Fruit fly (Drosophila melanogaster) whole organism, wandering third instar larva: ENCODE data around the gene mad2.
A peak's percentile ranks its signal among the peaks of the same experiment; 100 is the strongest.

Experiments used
- Abd-B ChIP-seq: fragments of >200 bp; optimal IDR thresholded peaks from 2 replicates; lab custom pipeline; 2017; ENCODE audit warnings: missing biosample characterization, missing genetic modification characterization
- CG32264 ChIP-seq: fragments of 200-800 bp; sonication (Bioruptor generic); optimal IDR thresholded peaks from 2 replicates; lab custom pipeline; 2016; ENCODE audit warnings: missing biosample characterization, missing genetic modification characterization
- CG9705 ChIP-seq: fragments of 200-800 bp; sonication (Bioruptor generic); optimal IDR thresholded peaks from 2 replicates; lab custom pipeline; 2018; ENCODE audit warnings: missing biosample characterization, mild to moderate bottlenecking, missing genetic modification characterization
- CrebA ChIP-seq: fragments of 200-800 bp; sonication (Bioruptor generic); optimal IDR thresholded peaks from 2 replicates; lab custom pipeline; 2016; ENCODE audit warnings: missing biosample characterization, mild to moderate bottlenecking, missing genetic modification characterization, borderline replicate concordance
- Dfd ChIP-seq: fragments of >200 bp; optimal IDR thresholded peaks from 2 replicates; lab custom pipeline; 2017; ENCODE audit warnings: missing biosample characterization, missing genetic modification characterization
- Dif ChIP-seq: fragments of 200-275, 200-300 bp; sonication (Bioruptor generic); optimal IDR thresholded peaks from 2 replicates; lab custom pipeline; 2018; ENCODE audit warnings: missing biosample characterization, missing genetic modification characterization; ENCODE audit not compliant: partially characterized antibody
- GATAd ChIP-seq: sonication (Bioruptor generic); optimal IDR thresholded peaks from 2 replicates; lab custom pipeline; 2016; ENCODE audit warnings: missing biosample characterization, missing genetic modification characterization
- HLH106 ChIP-seq: fragments of 200-800 bp; optimal IDR thresholded peaks from 3 replicates; lab custom pipeline; 2019; ENCODE audit warnings: missing biosample characterization, mild to moderate bottlenecking, missing genetic modification characterization, moderate library complexity
- Hnf4 ChIP-seq: fragments of 200-800 bp; sonication (Bioruptor generic); optimal IDR thresholded peaks from 2 replicates; lab custom pipeline; 2016; ENCODE audit warnings: missing biosample characterization, mild to moderate bottlenecking, missing genetic modification characterization
- Hr78 ChIP-seq: fragments of >200 bp; optimal IDR thresholded peaks from 2 replicates; lab custom pipeline; 2017; ENCODE audit warnings: missing biosample characterization, missing genetic modification characterization
- Hr83 ChIP-seq: fragments of 200-300 bp; sonication (Bioruptor generic); optimal IDR thresholded peaks from 2 replicates; lab custom pipeline; 2016; ENCODE audit warnings: missing biosample characterization, mild to moderate bottlenecking, missing genetic modification characterization, moderate library complexity; ENCODE audit not compliant: poor library complexity, severe bottlenecking
- Jra ChIP-seq: sonication (Bioruptor generic); optimal IDR thresholded peaks from 2 replicates; lab custom pipeline; 2016; ENCODE audit warnings: missing biosample characterization, missing genetic modification characterization
- Mio ChIP-seq: sonication (Bioruptor generic); optimal IDR thresholded peaks from 2 replicates; lab custom pipeline; 2016; ENCODE audit warnings: missing biosample characterization, missing genetic modification characterization
- Myc ChIP-seq: fragments of >200 bp; optimal IDR thresholded peaks from 2 replicates; lab custom pipeline; 2017
- N ChIP-seq: fragments of >200 bp; optimal IDR thresholded peaks from 2 replicates; lab custom pipeline; 2018; ENCODE audit warnings: missing biosample characterization, missing external identifiers, missing genetic modification characterization
- OdsH ChIP-seq: fragments of 200-800 bp; sonication (Bioruptor generic); optimal IDR thresholded peaks from 2 replicates; lab custom pipeline; 2016; ENCODE audit warnings: missing biosample characterization, mild to moderate bottlenecking, missing genetic modification characterization
- Rel ChIP-seq, 2 experiments: fragments of 200-800 bp; sonication (Bioruptor generic) in 1 of 2; optimal IDR thresholded peaks; 2 replicates in 1 of 2; 3 replicates in 1 of 2; lab custom pipeline; 2016 to 2019; ENCODE audit warnings: mild to moderate bottlenecking in 2 of 2, missing biosample characterization in 2 of 2, missing genetic modification characterization in 2 of 2, moderate library complexity in 1 of 2
- Sp1 ChIP-seq: fragments of 200-800 bp; sonication (Bioruptor generic); optimal IDR thresholded peaks from 3 replicates; lab custom pipeline; 2019; ENCODE audit warnings: missing biosample characterization, mild to moderate bottlenecking, missing genetic modification characterization, moderate library complexity
- Vsx2 ChIP-seq: fragments of 200-300, 225-300 bp; sonication (Bioruptor generic); optimal IDR thresholded peaks from 2 replicates; lab custom pipeline; 2018; ENCODE audit warnings: missing biosample characterization, missing genetic modification characterization; ENCODE audit not compliant: partially characterized antibody
- br ChIP-seq: fragments of 200-800 bp; sonication (Bioruptor generic); optimal IDR thresholded peaks from 2 replicates; lab custom pipeline; 2016; ENCODE audit warnings: missing biosample characterization, missing genetic modification characterization
- brk ChIP-seq: fragments of 200-800 bp; sonication (Bioruptor generic); optimal IDR thresholded peaks from 2 replicates; lab custom pipeline; 2016; ENCODE audit warnings: missing biosample characterization, mild to moderate bottlenecking, missing genetic modification characterization
- dl ChIP-seq, 2 experiments: fragments of 175-275, 200-275 bp in 1 of 2; fragments of 200-275 bp in 1 of 2; sonication (Bioruptor generic); optimal IDR thresholded peaks; lab custom pipeline; 2018; ENCODE audit warnings: mild to moderate bottlenecking in 2 of 2, missing biosample characterization in 2 of 2, missing genetic modification characterization in 2 of 2, moderate library complexity in 2 of 2; ENCODE audit not compliant: partially characterized antibody in 2 of 2, insufficient read depth in 1 of 2
- dmrt93B ChIP-seq: fragments of 200-800 bp; sonication (Bioruptor generic); optimal IDR thresholded peaks from 2 replicates; lab custom pipeline; 2018; ENCODE audit warnings: missing biosample characterization, mild to moderate bottlenecking, missing genetic modification characterization
- dsf ChIP-seq: sonication (Bioruptor generic); optimal IDR thresholded peaks from 2 replicates; lab custom pipeline; 2016; ENCODE audit warnings: missing biosample characterization, missing genetic modification characterization, borderline replicate concordance
- ey ChIP-seq: fragments of 200-800 bp; sonication (Bioruptor generic); optimal IDR thresholded peaks from 2 replicates; lab custom pipeline; 2016; ENCODE audit warnings: missing biosample characterization, missing genetic modification characterization
- foxo ChIP-seq, 2 experiments: fragments of 200-800 bp; sonication (Bioruptor generic); optimal IDR thresholded peaks; 2 replicates in 1 of 2; 3 replicates in 1 of 2; lab custom pipeline; 2016 to 2017; ENCODE audit warnings: missing biosample characterization in 2 of 2, missing genetic modification characterization in 2 of 2
- fru ChIP-seq: fragments of 200-800 bp; sonication (Bioruptor generic); optimal IDR thresholded peaks from 3 replicates; lab custom pipeline; 2016; ENCODE audit warnings: missing biosample characterization, mild to moderate bottlenecking, missing genetic modification characterization
- h ChIP-seq: fragments of 200-800 bp; sonication (Bioruptor generic); optimal IDR thresholded peaks from 3 replicates; lab custom pipeline; 2016; ENCODE audit warnings: missing biosample characterization, mild to moderate bottlenecking, missing genetic modification characterization
- jim ChIP-seq: fragments of 175-275, 200-325 bp; sonication (Bioruptor generic); optimal IDR thresholded peaks from 2 replicates; lab custom pipeline; 2016; ENCODE audit warnings: missing biosample characterization, mild to moderate bottlenecking, missing genetic modification characterization
- lola ChIP-seq: fragments of >200 bp; optimal IDR thresholded peaks from 2 replicates; lab custom pipeline; 2017; ENCODE audit warnings: missing biosample characterization, missing genetic modification characterization
- pan ChIP-seq: fragments of >200 bp; optimal IDR thresholded peaks from 2 replicates; lab custom pipeline; 2017
- psq ChIP-seq: fragments of 200-800 bp; sonication (Bioruptor generic); optimal IDR thresholded peaks from 3 replicates; lab custom pipeline; 2017; ENCODE audit warnings: missing biosample characterization, mild to moderate bottlenecking, missing genetic modification characterization, moderate library complexity
- sage ChIP-seq: fragments of 200-800 bp; sonication (Bioruptor generic); optimal IDR thresholded peaks from 2 replicates; lab custom pipeline; 2016; ENCODE audit warnings: missing biosample characterization, mild to moderate bottlenecking, missing genetic modification characterization
- sv ChIP-seq: fragments of 200-800 bp; sonication (Bioruptor generic); optimal IDR thresholded peaks from 3 replicates; lab custom pipeline; 2016; ENCODE audit warnings: missing biosample characterization, missing genetic modification characterization
- tai ChIP-seq: sonication (Bioruptor generic); optimal IDR thresholded peaks from 2 replicates; lab custom pipeline; 2016; ENCODE audit warnings: missing biosample characterization, missing genetic modification characterization
- usp ChIP-seq: fragments of >200 bp; optimal IDR thresholded peaks from 2 replicates; lab custom pipeline; 2017; ENCODE audit warnings: missing biosample characterization, missing genetic modification characterization
- woc ChIP-seq: sonication (Bioruptor generic); optimal IDR thresholded peaks from 2 replicates; lab custom pipeline; 2016; ENCODE audit warnings: missing biosample characterization, mild to moderate bottlenecking, missing genetic modification characterization

The mad2 gene

dm6 chr3L:5797274-5797673 lies 15.6 kb downstream of the mad2 start:
- TF ChIP-seq HLH106, result no peak
- peak; percentile 15 for TF ChIP-seq Myc (lab: Kevin White, UChicago)

- TF ChIP-seq CG32264 (GFP tag; lab: Kevin White, UChicago) (no peak), Sp1 (GFP tag; lab: Kevin White, UChicago) (no peak), jim (GFP tag; lab: Kevin White, UChicago) (no peak), Rel (GFP tag; optimal IDR thresholded peaks at IDR 0.05; lab: Kevin White, UChicago) (no peak), Rel (tag; optimal IDR thresholded peaks at IDR 0.05; lab: Kevin White, UChicago) (no peak), tai (no peak), Hr78 (GFP tag; lab: Kevin White, UChicago) (no peak)
- TF ChIP-seq, all 38 proteins: peak for 0
Observed at dm6 chr3L:5796493-5796998, 16.3 kb downstream of the mad2 start, which contains the start of gene Tektin-C. TSS of gene Tektin-C (minus strand) at chr3L:5796543.

- no peak for TF ChIP-seq dl (GFP tag; optimal IDR thresholded peaks at IDR 0.05; lab: Kevin White, UChicago; ENCODE audit: insufficient read depth in 1 of 2, partially characterized antibody in 2 of 2)
- TF ChIP-seq br (GFP tag; lab: Kevin White, UChicago), result no peak
- TF ChIP-seq Dif, result no peak
- no peak for TF ChIP-seq HLH106
- TF ChIP-seq CrebA (GFP tag; lab: Kevin White, UChicago), result no peak
- no peak for TF ChIP-seq jim (GFP tag; lab: Kevin White, UChicago)
- TF ChIP-seq pan (lab: Kevin White, UChicago), result no peak
- no peak for TF ChIP-seq fru
- TF ChIP-seq lola (GFP tag; lab: Kevin White, UChicago), result no peak
- no peak for TF ChIP-seq CG32264 (GFP tag; lab: Kevin White, UChicago)
- no peak for TF ChIP-seq psq
- TF ChIP-seq brk (GFP tag; lab: Kevin White, UChicago), result no peak
- no peak for TF ChIP-seq Abd-B (GFP tag; lab: Kevin White, UChicago)
- TF ChIP-seq OdsH, result no peak
- no peak for TF ChIP-seq Mio (GFP tag; lab: Kevin White, UChicago)
- no peak for TF ChIP-seq Myc (lab: Kevin White, UChicago)
Observed at dm6 chr3L:5793967-5794366, 18.9 kb downstream of the mad2 start, which contains the start of gene Bre1. TSS of gene Bre1 (minus strand) at chr3L:5794192.

dm6 chr3L:5789663-5790062 lies 23.2 kb downstream of the mad2 start:
- TF ChIP-seq usp (GFP tag; lab: Kevin White, UChicago) (no peak), dsf (peak; percentile 6), foxo (GFP tag; optimal IDR thresholded peaks at IDR 0.05; lab: Kevin White, UChicago) (peak in 1 of 2 experiments; percentile 6), tai (no peak), Jra (GFP tag; lab: Kevin White, UChicago) (no peak), Rel (GFP tag; optimal IDR thresholded peaks at IDR 0.05; lab: Kevin White, UChicago) (no peak), Rel (tag; optimal IDR thresholded peaks at IDR 0.05; lab: Kevin White, UChicago) (no peak), Hr83 (GFP tag; lab: Kevin White, UChicago) (peak; percentile 31), GATAd (GFP tag; lab: Kevin White, UChicago) (no peak), sv (peak; percentile 6), fru (peak; percentile 30), woc (GFP tag; lab: Kevin White, UChicago) (no peak), dl (GFP tag; optimal IDR thresholded peaks at IDR 0.05; lab: Kevin White, UChicago; ENCODE audit: insufficient read depth in 1 of 2, partially characterized antibody in 2 of 2) (no peak), psq (no peak), Sp1 (GFP tag; lab: Kevin White, UChicago) (no peak), Mio (GFP tag; lab: Kevin White, UChicago) (no peak), CrebA (GFP tag; lab: Kevin White, UChicago) (no peak), CG32264 (GFP tag; lab: Kevin White, UChicago) (peak; percentile 40), N (no peak), ey (peak; percentile 42), Hnf4 (no peak), Dfd (GFP tag; lab: Kevin White, UChicago) (no peak), CG9705 (GFP tag; lab: Kevin White, UChicago) (peak; percentile 23), br (GFP tag; lab: Kevin White, UChicago) (no peak), HLH106 (peak; percentile 27), sage (GFP tag; lab: Kevin White, UChicago) (peak; percentile 41), Vsx2 (GFP tag; lab: Kevin White, UChicago) (no peak), brk (GFP tag; lab: Kevin White, UChicago) (no peak), lola (GFP tag; lab: Kevin White, UChicago) (no peak), h (no peak), dmrt93B (no peak), OdsH (peak; percentile 32)
